Worm (Caenorhabditis elegans) whole organism, young adult: ENCODE measurements around the gene fip-2.

Experiments used
- C17E4.6 ChIP-seq: fragments of 200-800 bp; sonication (Bioruptor generic); IDR thresholded peaks from 2 replicates; pipeline ENCODE4 v1.3.6; 2022; ENCODE audit warnings: missing genetic modification reagents, missing genetic modification characterization, missing compliant biosample characterization
- F33H1.4 ChIP-seq: fragments of 200-800 bp; sonication (Bioruptor generic); IDR thresholded peaks from 2 replicates; pipeline ENCODE4 v1.3.6; 2022; ENCODE audit warnings: missing genetic modification reagents, missing genetic modification characterization, missing compliant biosample characterization
- K12H6.12 ChIP-seq: fragments of 200-800 bp; sonication (Bioruptor generic); optimal IDR thresholded peaks from 2 replicates; lab custom pipeline; 2018; ENCODE audit warnings: mild to moderate bottlenecking, missing genetic modification characterization, missing compliant biosample characterization
- Y53G8AR.9 ChIP-seq: fragments of 200-800 bp; sonication (Bioruptor generic); conservative IDR thresholded peaks from 2 replicates; pipeline ENCODE4 v1.3.6; 2022; ENCODE audit warnings: missing genetic modification reagents, missing genetic modification characterization, missing compliant biosample characterization
- Y56A3A.18 ChIP-seq: fragments of 200-800 bp; sonication (Bioruptor generic); IDR thresholded peaks from 2 replicates; pipeline ENCODE4 v1.3.6; 2022; ENCODE audit warnings: missing genetic modification reagents, missing genetic modification characterization, missing compliant biosample characterization
- Y95B8A.8 ChIP-seq: fragments of 200-800 bp; sonication (Bioruptor generic); IDR thresholded peaks from 2 replicates; pipeline ENCODE4 v1.3.6; 2022; ENCODE audit warnings: missing genetic modification reagents, missing genetic modification characterization, missing compliant biosample characterization
- ZK185.1 ChIP-seq: sonication (generic microtip); optimal IDR thresholded peaks from 2 replicates; lab custom pipeline; 2016; ENCODE audit warnings: mild to moderate bottlenecking, missing genetic modification characterization, missing compliant biosample characterization; ENCODE audit not compliant: poor library complexity, severe bottlenecking
- aptf-3 ChIP-seq: fragments of 200-800 bp; sonication (Bioruptor generic); IDR thresholded peaks from 2 replicates; pipeline ENCODE4 v1.3.6; 2022; ENCODE audit warnings: missing genetic modification characterization, missing compliant biosample characterization
- attf-6 ChIP-seq: fragments of 200-800 bp; sonication (Bioruptor generic); IDR thresholded peaks from 2 replicates; pipeline ENCODE4 v1.3.6; 2022; ENCODE audit warnings: missing genetic modification reagents, missing genetic modification characterization, missing compliant biosample characterization
- bed-2 ChIP-seq: fragments of 200-800 bp; sonication (Bioruptor generic); IDR thresholded peaks from 2 replicates; pipeline ENCODE4 v1.3.6; 2022; ENCODE audit warnings: missing genetic modification reagents, missing genetic modification characterization, missing compliant biosample characterization
- cebp-1 ChIP-seq, 2 experiments: fragments of 200-800 bp in 1 of 2; sonication (Bioruptor generic) in 1 of 2; sonication (generic microtip) in 1 of 2; IDR thresholded peaks in 1 of 2; optimal IDR thresholded peaks in 1 of 2; 2 replicates each; pipeline versions ENCODE4 v1.3.6 to Lab custom; 2017 to 2022; ENCODE audit warnings: missing compliant biosample characterization in 2 of 2, missing genetic modification characterization in 2 of 2, mild to moderate bottlenecking in 1 of 2, missing genetic modification reagents in 1 of 2, moderate library complexity in 1 of 2
- cebp-2 ChIP-seq: fragments of 200-800 bp; sonication (Bioruptor generic); IDR thresholded peaks from 2 replicates; pipeline ENCODE4 v1.3.6; 2022; ENCODE audit warnings: missing genetic modification characterization, missing compliant biosample characterization
- ceh-100 ChIP-seq: fragments of 200-800 bp; sonication (Bioruptor generic); IDR thresholded peaks from 2 replicates; pipeline ENCODE4 v1.3.6; 2022; ENCODE audit warnings: missing genetic modification reagents, missing genetic modification characterization, missing compliant biosample characterization
- ceh-40 ChIP-seq: fragments of 200-800 bp; sonication (Bioruptor generic); IDR thresholded peaks from 2 replicates; pipeline ENCODE4 v1.3.6; 2022; ENCODE audit warnings: missing genetic modification characterization, missing compliant biosample characterization
- ceh-91 ChIP-seq: fragments of 200-800 bp; sonication (Bioruptor generic); IDR thresholded peaks from 2 replicates; pipeline ENCODE4 v1.3.6; 2022; ENCODE audit warnings: missing genetic modification reagents, missing genetic modification characterization, missing compliant biosample characterization
- dox-1 ChIP-seq: fragments of 200-800 bp; sonication (Bioruptor generic); IDR thresholded peaks from 2 replicates; pipeline ENCODE4 v1.3.6; 2022; ENCODE audit warnings: missing genetic modification reagents, missing genetic modification characterization, missing compliant biosample characterization
- efl-1 ChIP-seq: fragments of 150-350 bp; optimal IDR thresholded peaks from 2 replicates; lab custom pipeline; 2014; ENCODE audit warnings: missing biosample characterization, missing genetic modification reagents, missing genetic modification characterization
- egl-44 ChIP-seq: fragments of 200-800 bp; sonication (Bioruptor generic); IDR thresholded peaks from 2 replicates; pipeline ENCODE4 v1.3.6; 2022; ENCODE audit warnings: missing genetic modification reagents, missing genetic modification characterization, missing compliant biosample characterization
- ekl-4 ChIP-seq: fragments of 200-800 bp; sonication (Bioruptor generic); IDR thresholded peaks from 2 replicates; pipeline ENCODE4 v1.3.6; 2022; ENCODE audit warnings: missing genetic modification reagents, missing genetic modification characterization, missing compliant biosample characterization
- hmg-1.2 ChIP-seq: fragments of 200-800 bp; sonication (Bioruptor generic); IDR thresholded peaks from 2 replicates; pipeline ENCODE4 v1.3.6; 2022; ENCODE audit warnings: missing genetic modification reagents, missing genetic modification characterization, missing compliant biosample characterization
- hmg-20 ChIP-seq: fragments of 200-800 bp; sonication (Bioruptor generic); IDR thresholded peaks from 2 replicates; pipeline ENCODE4 v1.3.6; 2022; ENCODE audit warnings: missing genetic modification reagents, missing genetic modification characterization, missing compliant biosample characterization
- let-526 ChIP-seq: fragments of 200-800 bp; sonication (Bioruptor generic); IDR thresholded peaks from 2 replicates; pipeline ENCODE4 v1.3.6; 2022; ENCODE audit warnings: missing genetic modification reagents, missing genetic modification characterization, missing compliant biosample characterization
- lir-1 ChIP-seq: fragments of 200-800 bp; sonication (Bioruptor generic); conservative IDR thresholded peaks from 2 replicates; pipeline ENCODE4 v1.3.6; 2022; ENCODE audit warnings: missing genetic modification reagents, missing genetic modification characterization, missing compliant biosample characterization
- madf-10 ChIP-seq: sonication (generic microtip); optimal IDR thresholded peaks from 2 replicates; lab custom pipeline; 2016; ENCODE audit warnings: mild to moderate bottlenecking, missing genetic modification characterization, missing compliant biosample characterization
- madf-3 ChIP-seq: fragments of 200-800 bp; sonication (Bioruptor generic); IDR thresholded peaks from 2 replicates; pipeline ENCODE4 v1.3.6; 2022; ENCODE audit warnings: missing genetic modification reagents, missing genetic modification characterization, missing compliant biosample characterization
- madf-6 ChIP-seq: fragments of 200-800 bp; sonication (Bioruptor generic); IDR thresholded peaks from 2 replicates; pipeline ENCODE4 v1.3.6; 2022; ENCODE audit warnings: missing genetic modification reagents, missing genetic modification characterization, missing compliant biosample characterization
- mcd-1 ChIP-seq: fragments of 200-800 bp; sonication (Bioruptor generic); IDR thresholded peaks from 2 replicates; pipeline ENCODE4 v1.3.6; 2022; ENCODE audit warnings: missing genetic modification reagents, missing genetic modification characterization, missing compliant biosample characterization
- nfyb-1 ChIP-seq: fragments of 200-800 bp; sonication (Bioruptor generic); IDR thresholded peaks from 2 replicates; pipeline ENCODE4 v1.3.6; 2022; ENCODE audit warnings: missing genetic modification reagents, missing genetic modification characterization, missing compliant biosample characterization
- nhr-80 ChIP-seq: sonication (generic microtip); optimal IDR thresholded peaks from 2 replicates; lab custom pipeline; 2016; ENCODE audit warnings: missing genetic modification characterization, missing compliant biosample characterization
- pbrm-1 ChIP-seq: fragments of 200-800 bp; sonication (Bioruptor generic); IDR thresholded peaks from 2 replicates; pipeline ENCODE4 v1.3.6; 2022; ENCODE audit warnings: missing genetic modification reagents, missing genetic modification characterization, missing compliant biosample characterization
- pha-4 ChIP-seq: fragments of 150-350 bp; sonication (generic microtip); optimal IDR thresholded peaks from 2 replicates; lab custom pipeline; 2014; ENCODE audit warnings: missing biosample characterization, missing genetic modification reagents, missing genetic modification characterization
- sdz-38 ChIP-seq: sonication (generic microtip); optimal IDR thresholded peaks from 2 replicates; lab custom pipeline; 2016; ENCODE audit warnings: missing genotype, missing genetic modification characterization, missing compliant biosample characterization
- snpc-1.1 ChIP-seq: sonication (generic microtip); optimal IDR thresholded peaks from 2 replicates; lab custom pipeline; 2017; ENCODE audit warnings: missing genetic modification characterization, mild to moderate bottlenecking, missing compliant biosample characterization, antibody characterized with exemption, moderate library complexity, missing genotype, missing genetic modification reagents; ENCODE audit not compliant: insufficient read depth
- snpc-1.3 ChIP-seq: sonication (generic microtip); optimal IDR thresholded peaks from 2 replicates; lab custom pipeline; 2017; ENCODE audit warnings: missing genetic modification characterization, mild to moderate bottlenecking, missing compliant biosample characterization, antibody characterized with exemption, moderate library complexity, missing genotype, missing genetic modification reagents; ENCODE audit not compliant: insufficient read depth
- snpc-3.4 ChIP-seq: sonication (generic microtip); optimal IDR thresholded peaks from 2 replicates; lab custom pipeline; 2017; ENCODE audit warnings: missing genetic modification characterization, mild to moderate bottlenecking, missing compliant biosample characterization, antibody characterized with exemption, moderate library complexity, missing genotype, missing genetic modification reagents
- somi-1 ChIP-seq: fragments of 200-800 bp; sonication (Bioruptor generic); optimal IDR thresholded peaks from 2 replicates; lab custom pipeline; 2018; ENCODE audit warnings: mild to moderate bottlenecking, missing genetic modification characterization, missing compliant biosample characterization
- sptf-2 ChIP-seq: fragments of 200-800 bp; sonication (Bioruptor generic); optimal IDR thresholded peaks from 2 replicates; lab custom pipeline; 2018; ENCODE audit warnings: mild to moderate bottlenecking, missing genetic modification characterization, missing compliant biosample characterization
- xnd-1 ChIP-seq: sonication (generic microtip); optimal IDR thresholded peaks from 2 replicates; lab custom pipeline; 2016; ENCODE audit warnings: missing genotype, missing genetic modification reagents, missing genetic modification characterization, missing compliant biosample characterization
- ztf-6 ChIP-seq: fragments of 200-800 bp; sonication (Bioruptor generic); IDR thresholded peaks from 2 replicates; pipeline ENCODE4 v1.3.6; 2022; ENCODE audit warnings: missing genetic modification reagents, missing genetic modification characterization, missing compliant biosample characterization

The fip-2 gene

ce11 chrV:9081410-9081809 lies 13.6 kb downstream of the fip-2 start:
- TF ChIP-seq nhr-80, result peak; percentile 62
- TF ChIP-seq let-526 (GFP tag; lab: Robert Waterston, UW), result no peak
- no peak for TF ChIP-seq cebp-1 (GFP tag; IDR thresholded peaks at IDR 0.05; lab: Robert Waterston, UW)
- peak; percentile 13 for TF ChIP-seq cebp-1 (tag; optimal IDR thresholded peaks at IDR 0.05; lab: Kevin White, UChicago)
- TF ChIP-seq ZK185.1 (tag; lab: Kevin White, UChicago), result peak; percentile 17
- TF ChIP-seq efl-1 (GFP tag; lab: Kevin White, UChicago), result no peak

- TF ChIP-seq cebp-1 (GFP tag; IDR thresholded peaks at IDR 0.05; lab: Robert Waterston, UW) (no peak), cebp-1 (tag; optimal IDR thresholded peaks at IDR 0.05; lab: Kevin White, UChicago) (no peak), attf-6 (GFP tag; lab: Robert Waterston, UW) (no peak), ztf-6 (GFP tag; lab: Robert Waterston, UW) (no peak), aptf-3 (GFP tag; lab: Robert Waterston, UW) (no peak), let-526 (GFP tag; lab: Robert Waterston, UW) (no peak), hmg-20 (GFP tag; lab: Robert Waterston, UW) (no peak), egl-44 (GFP tag; lab: Robert Waterston, UW) (no peak), snpc-1.3 (tag; lab: Kevin White, UChicago) (no peak), bed-2 (GFP tag; lab: Robert Waterston, UW) (no peak), F33H1.4 (no peak), pbrm-1 (GFP tag; lab: Robert Waterston, UW) (no peak), xnd-1 (tag; lab: Kevin White, UChicago) (no peak)
These were observed 14.6 kb downstream of the fip-2 start for ce11 chrV:9082350-9082749.

- no peak for TF ChIP-seq madf-6 (GFP tag; lab: Robert Waterston, UW)
- no peak for TF ChIP-seq lir-1 (GFP tag; lab: Robert Waterston, UW)
- TF ChIP-seq pha-4 (tag; lab: Kevin White, UChicago), result no peak
- no peak for TF ChIP-seq sdz-38 (tag; lab: Kevin White, UChicago)
- TF ChIP-seq Y53G8AR.9 (GFP tag; lab: Robert Waterston, UW), result no peak
- no peak for TF ChIP-seq cebp-2
- no peak for TF ChIP-seq ceh-91 (GFP tag; lab: Robert Waterston, UW)
- no peak for TF ChIP-seq snpc-3.4 (tag; lab: Kevin White, UChicago)
- TF ChIP-seq C17E4.6 (GFP tag; lab: Robert Waterston, UW), result no peak
- no peak for TF ChIP-seq K12H6.12
- TF ChIP-seq F33H1.4, result no peak
- no peak for TF ChIP-seq snpc-1.3 (tag; lab: Kevin White, UChicago)
- no peak for TF ChIP-seq madf-10 (tag; lab: Kevin White, UChicago)
- no peak for TF ChIP-seq somi-1 (GFP tag; lab: Kevin White, UChicago)
- TF ChIP-seq sptf-2 (GFP tag; lab: Kevin White, UChicago), result no peak
These were observed 16.5 kb downstream of the fip-2 start for ce11 chrV:9084252-9084651.

ce11 chrV:9085845-9086244 lies 18.1 kb downstream of the fip-2 start:
- TF ChIP-seq Y95B8A.8 (GFP tag; lab: Robert Waterston, UW), result no peak

- TF ChIP-seq ceh-40 (GFP tag; lab: Robert Waterston, UW) (peak; percentile 24; the same call in 1 of the 2 replicates), attf-6 (GFP tag; lab: Robert Waterston, UW) (peak; percentile 89), ekl-4 (GFP tag; lab: Robert Waterston, UW) (peak; percentile 76), dox-1 (GFP tag; lab: Robert Waterston, UW) (peak; percentile 89), nfyb-1 (peak; percentile 54; the same call in 1 of the 2 replicates), mcd-1 (GFP tag; lab: Robert Waterston, UW) (peak; percentile 22; the same call in 1 of the 2 replicates), madf-6 (GFP tag; lab: Robert Waterston, UW) (peak; percentile 52; the same call in 1 of the 2 replicates), hmg-1.2 (peak; percentile 21; the same call in 1 of the 2 replicates), pbrm-1 (GFP tag; lab: Robert Waterston, UW) (0 out of 2 replicates have a peak, but pooled peaks have one; percentile 15), egl-44 (GFP tag; lab: Robert Waterston, UW) (peak; percentile 70; the same call in 1 of the 2 replicates), madf-3 (GFP tag; lab: Robert Waterston, UW) (0 out of 2 replicates have a peak, but pooled peaks have one; percentile 21), snpc-1.1 (tag; lab: Kevin White, UChicago) (peak; percentile 5), Y56A3A.18 (GFP tag; lab: Robert Waterston, UW) (0 out of 2 replicates have a peak, but pooled peaks have one; percentile 29), ceh-100 (GFP tag; lab: Robert Waterston, UW) (0 out of 2 replicates have a peak, but pooled peaks have one; percentile 21)
- TF ChIP-seq, all 124 proteins: peak for 14; not testable (repeated sequence) for 110
These were observed 18.9 kb downstream of the fip-2 start for ce11 chrV:9086650-9087049.
